Worm (Caenorhabditis elegans) whole organism, late embryonic: ENCODE data around the gene F57H12.5.

Experiments used
- C08G9.2 ChIP-seq: sonication (generic microtip); optimal IDR thresholded peaks from 2 replicates; lab custom pipeline; 2016; ENCODE audit warnings: mild to moderate bottlenecking, missing genetic modification characterization, moderate library complexity, missing compliant biosample characterization
- K02D7.2 ChIP-seq: sonication (generic microtip); optimal IDR thresholded peaks from 2 replicates; lab custom pipeline; 2017; ENCODE audit warnings: mild to moderate bottlenecking, missing genetic modification characterization, missing compliant biosample characterization
- K09A11.1 ChIP-seq: sonication (generic microtip); optimal IDR thresholded peaks from 2 replicates; lab custom pipeline; 2017; ENCODE audit warnings: antibody characterized with exemption, mild to moderate bottlenecking, missing genetic modification characterization, missing compliant biosample characterization; ENCODE audit not compliant: insufficient read depth
- T23F11.4 ChIP-seq: fragments of 200-800 bp; sonication (Bioruptor generic); optimal IDR thresholded peaks from 2 replicates; lab custom pipeline; 2018; ENCODE audit warnings: mild to moderate bottlenecking, missing genetic modification characterization, missing compliant biosample characterization
- Y22D7AL.16 ChIP-seq: sonication (generic microtip); optimal IDR thresholded peaks from 2 replicates; lab custom pipeline; 2016; ENCODE audit warnings: missing genetic modification characterization, missing compliant biosample characterization
- ahr-1 ChIP-seq: sonication (generic microtip); optimal IDR thresholded peaks from 2 replicates; lab custom pipeline; 2016; ENCODE audit warnings: missing genetic modification characterization, missing compliant biosample characterization
- ceh-2 ChIP-seq: sonication (generic microtip); optimal IDR thresholded peaks from 2 replicates; lab custom pipeline; 2016; ENCODE audit warnings: missing genotype, missing genetic modification characterization, missing compliant biosample characterization
- ceh-24 ChIP-seq: sonication (generic microtip); optimal IDR thresholded peaks from 2 replicates; lab custom pipeline; 2016; ENCODE audit warnings: mild to moderate bottlenecking, missing genetic modification characterization, missing compliant biosample characterization
- ceh-34 ChIP-seq: sonication (generic microtip); optimal IDR thresholded peaks from 2 replicates; lab custom pipeline; 2016; ENCODE audit warnings: mild to moderate bottlenecking, missing genetic modification characterization, missing compliant biosample characterization
- ceh-48 ChIP-seq: sonication (generic microtip); optimal IDR thresholded peaks from 2 replicates; lab custom pipeline; 2016; ENCODE audit warnings: missing genetic modification characterization, inconsistent platforms, missing compliant biosample characterization
- ceh-9 ChIP-seq: sonication (generic microtip); optimal IDR thresholded peaks from 2 replicates; lab custom pipeline; 2016; ENCODE audit warnings: mild to moderate bottlenecking, missing genetic modification characterization, inconsistent platforms, missing compliant biosample characterization
- ets-4 ChIP-seq: sonication (generic microtip); optimal IDR thresholded peaks from 2 replicates; lab custom pipeline; 2016; ENCODE audit warnings: missing genetic modification characterization, missing compliant biosample characterization
- fkh-6 ChIP-seq: sonication (generic microtip); optimal IDR thresholded peaks from 2 replicates; lab custom pipeline; 2016; ENCODE audit warnings: missing genetic modification characterization, missing compliant biosample characterization
- hlh-13 ChIP-seq: fragments of 200-800 bp; sonication (Bioruptor generic); optimal IDR thresholded peaks from 2 replicates; lab custom pipeline; 2018; ENCODE audit warnings: mild to moderate bottlenecking, missing genetic modification characterization, missing compliant biosample characterization
- hlh-15 ChIP-seq: sonication (generic microtip); optimal IDR thresholded peaks from 2 replicates; lab custom pipeline; 2016; ENCODE audit warnings: missing genetic modification characterization, missing compliant biosample characterization
- hlh-30 ChIP-seq: sonication (generic microtip); optimal IDR thresholded peaks from 2 replicates; lab custom pipeline; 2017; ENCODE audit warnings: antibody characterized with exemption, missing genetic modification characterization, missing compliant biosample characterization; ENCODE audit not compliant: insufficient read depth
- lim-6 ChIP-seq: sonication (generic microtip); optimal IDR thresholded peaks from 2 replicates; lab custom pipeline; 2016; ENCODE audit warnings: missing genetic modification characterization, missing compliant biosample characterization
- madf-2 ChIP-seq: sonication (generic microtip); optimal IDR thresholded peaks from 2 replicates; lab custom pipeline; 2017; ENCODE audit warnings: missing genetic modification characterization, missing compliant biosample characterization
- mec-3 ChIP-seq: sonication (generic microtip); optimal IDR thresholded peaks from 2 replicates; lab custom pipeline; 2016; ENCODE audit warnings: borderline replicate concordance, missing genetic modification characterization, missing compliant biosample characterization
- nfya-1 ChIP-seq: sonication (generic microtip); optimal IDR thresholded peaks from 2 replicates; lab custom pipeline; 2017; ENCODE audit warnings: missing genetic modification characterization, mild to moderate bottlenecking, missing compliant biosample characterization, antibody characterized with exemption, moderate library complexity
- nhr-11 ChIP-seq: fragments of 150-350 bp; optimal IDR thresholded peaks from 2 replicates; lab custom pipeline; 2014; ENCODE audit warnings: missing biosample characterization, missing genetic modification characterization
- nhr-232 ChIP-seq: sonication (generic microtip); optimal IDR thresholded peaks from 2 replicates; lab custom pipeline; 2016; ENCODE audit warnings: missing genetic modification characterization, missing compliant biosample characterization
- odd-2 ChIP-seq: sonication (generic microtip); optimal IDR thresholded peaks from 2 replicates; lab custom pipeline; 2017; ENCODE audit warnings: antibody characterized with exemption, mild to moderate bottlenecking, missing genetic modification characterization, missing compliant biosample characterization
- pha-2 ChIP-seq: sonication (generic microtip); optimal IDR thresholded peaks from 2 replicates; lab custom pipeline; 2017; ENCODE audit warnings: mild to moderate bottlenecking, missing genetic modification characterization, missing compliant biosample characterization
- pqm-1 ChIP-seq: sonication (generic microtip); optimal IDR thresholded peaks from 2 replicates; lab custom pipeline; 2016; ENCODE audit warnings: missing genetic modification characterization, missing compliant biosample characterization
- ref-2 ChIP-seq: sonication (generic microtip); optimal IDR thresholded peaks from 2 replicates; lab custom pipeline; 2016; ENCODE audit warnings: missing genetic modification characterization, missing compliant biosample characterization
- sdc-2 ChIP-seq: sonication (generic microtip); optimal IDR thresholded peaks from 2 replicates; lab custom pipeline; 2016; ENCODE audit warnings: missing genotype, missing genetic modification characterization, missing compliant biosample characterization
- sox-4 ChIP-seq: sonication (generic microtip); optimal IDR thresholded peaks from 2 replicates; lab custom pipeline; 2017; ENCODE audit warnings: mild to moderate bottlenecking, missing genetic modification characterization, inconsistent platforms, missing compliant biosample characterization
- syd-9 ChIP-seq: sonication (generic microtip); optimal IDR thresholded peaks from 2 replicates; lab custom pipeline; 2016; ENCODE audit warnings: mild to moderate bottlenecking, missing genetic modification characterization, moderate library complexity, missing compliant biosample characterization
- tbx-2 ChIP-seq: sonication (generic microtip); optimal IDR thresholded peaks from 2 replicates; lab custom pipeline; 2016; ENCODE audit warnings: missing genetic modification characterization, missing compliant biosample characterization
- tbx-7 ChIP-seq: sonication (generic microtip); optimal IDR thresholded peaks from 2 replicates; lab custom pipeline; 2016; ENCODE audit warnings: missing genotype, missing genetic modification characterization, missing compliant biosample characterization
- unc-42 ChIP-seq: sonication (generic microtip); optimal IDR thresholded peaks from 2 replicates; lab custom pipeline; 2016; ENCODE audit warnings: missing genotype, missing genetic modification characterization, missing compliant biosample characterization
- ztf-16 ChIP-seq: sonication (generic microtip); optimal IDR thresholded peaks from 2 replicates; lab custom pipeline; 2017; ENCODE audit warnings: missing genetic modification characterization, missing compliant biosample characterization

Gene F57H12.5

ce11 chrIV:7977452-7977940, 10.4 kb downstream of the F57H12.5 start, which contains the start of gene ora-1:
ora-1 (plus strand) TSS chrIV:7977890.
- no peak for TF ChIP-seq ceh-2 (tag; lab: Kevin White, UChicago)
- no peak for TF ChIP-seq ahr-1 (tag; lab: Kevin White, UChicago)
- TF ChIP-seq syd-9 (tag; lab: Kevin White, UChicago): no peak
- TF ChIP-seq hlh-13 (GFP tag; lab: Kevin White, UChicago): no peak
- TF ChIP-seq odd-2 (tag; lab: Kevin White, UChicago): no peak
- no peak for TF ChIP-seq unc-42 (tag; lab: Kevin White, UChicago)
- no peak for TF ChIP-seq nhr-11 (tag; lab: Kevin White, UChicago)
- no peak for TF ChIP-seq madf-2 (tag; lab: Kevin White, UChicago)
- no peak for TF ChIP-seq C08G9.2 (tag; lab: Kevin White, UChicago)
- no peak for TF ChIP-seq nhr-232
- TF ChIP-seq ceh-34 (tag; lab: Kevin White, UChicago): no peak
- no peak for TF ChIP-seq tbx-7 (tag; lab: Kevin White, UChicago)
- TF ChIP-seq hlh-15 (tag; lab: Kevin White, UChicago): no peak
- TF ChIP-seq nfya-1 (tag; lab: Kevin White, UChicago): no peak
- TF ChIP-seq Y22D7AL.16 (tag; lab: Kevin White, UChicago): no peak
- TF ChIP-seq ceh-24 (tag; lab: Kevin White, UChicago): no peak
- TF ChIP-seq ztf-16 (tag; lab: Kevin White, UChicago): no peak
- no peak for TF ChIP-seq lim-6 (tag; lab: Kevin White, UChicago)
- TF ChIP-seq sdc-2 (tag; lab: Kevin White, UChicago): no peak
- TF ChIP-seq ref-2 (tag; lab: Kevin White, UChicago): no peak

DNA sequence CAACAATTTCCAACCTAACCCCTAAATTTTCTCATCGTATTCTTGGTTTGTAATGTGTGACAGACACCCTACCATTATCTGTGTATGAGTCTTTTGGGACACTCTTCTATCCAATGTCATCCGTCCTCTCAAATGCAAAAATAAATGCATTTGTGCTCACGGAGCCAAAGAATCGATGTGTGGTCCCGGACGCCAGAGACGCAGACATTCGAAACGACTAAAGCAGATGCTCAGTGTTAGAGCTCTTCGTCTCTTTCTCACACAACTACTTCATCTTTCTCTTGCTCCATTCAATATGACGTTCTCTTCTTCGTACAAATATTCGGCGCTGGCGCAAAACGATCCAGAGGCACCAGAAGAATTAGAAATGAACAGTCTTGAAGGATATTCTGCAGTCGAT, 12.5 kb downstream of the F57H12.5 start, which contains the start of gene unc-24:
TSS of gene unc-24 (plus strand) at position 283 of the 400 bp plus-strand sequence.
- TF ChIP-seq pha-2 (tag; lab: Kevin White, UChicago) (no peak), ceh-9 (tag; lab: Kevin White, UChicago) (no peak), K09A11.1 (tag; lab: Kevin White, UChicago) (no peak), ceh-48 (tag; lab: Kevin White, UChicago) (peak; percentile 56), unc-42 (tag; lab: Kevin White, UChicago) (peak; percentile 95), nhr-11 (tag; lab: Kevin White, UChicago) (no peak), nfya-1 (tag; lab: Kevin White, UChicago) (peak; percentile 64)

ce11 chrIV:7982024-7982576, 15.0 kb downstream of the F57H12.5 start, which contains the start of gene arf-5:
arf-5 (plus strand) TSS chrIV:7982526.
- TF ChIP-seq nfya-1 (tag; lab: Kevin White, UChicago) (peak; percentile 14), ets-4 (tag; lab: Kevin White, UChicago) (no peak), hlh-30 (peak; percentile 35), unc-42 (tag; lab: Kevin White, UChicago) (peak; percentile 7)

DNA sequence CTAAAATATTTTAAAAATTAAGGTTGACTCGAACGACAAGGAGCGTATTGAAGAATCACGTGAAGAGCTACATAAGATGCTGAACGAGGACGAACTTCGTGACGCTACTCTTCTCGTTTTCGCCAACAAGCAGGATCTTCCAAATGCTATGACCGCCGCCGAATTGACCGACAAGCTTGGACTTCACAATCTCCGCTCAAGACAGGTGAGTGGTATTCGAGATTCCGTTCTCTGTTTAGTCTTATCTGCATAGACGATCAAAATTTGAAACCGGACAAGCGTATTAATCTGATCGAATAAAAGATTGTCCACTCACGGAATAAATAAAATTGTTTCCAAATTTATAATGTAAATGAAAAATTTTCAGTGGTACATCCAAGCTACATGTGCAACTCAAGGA, 15.9 kb downstream of the F57H12.5 start:
- TF ChIP-seq mec-3 (tag; lab: Kevin White, UChicago): no peak
- no peak for TF ChIP-seq lim-6 (tag; lab: Kevin White, UChicago)
- TF ChIP-seq sdc-2 (tag; lab: Kevin White, UChicago): no peak
- no peak for TF ChIP-seq fkh-6 (tag; lab: Kevin White, UChicago)
- no peak for TF ChIP-seq ceh-48 (tag; lab: Kevin White, UChicago)
- no peak for TF ChIP-seq K02D7.2 (tag; lab: Kevin White, UChicago)
- no peak for TF ChIP-seq tbx-2 (tag; lab: Kevin White, UChicago)
- no peak for TF ChIP-seq sox-4 (tag; lab: Kevin White, UChicago)
- TF ChIP-seq ceh-9 (tag; lab: Kevin White, UChicago): no peak
- no peak for TF ChIP-seq T23F11.4 (GFP tag; lab: Kevin White, UChicago)
- TF ChIP-seq pqm-1 (tag; lab: Kevin White, UChicago): no peak
- TF ChIP-seq C08G9.2 (tag; lab: Kevin White, UChicago): no peak
